Worm (Caenorhabditis elegans): Measurements from ENCODE around the gene nlp-14.

DNA sequence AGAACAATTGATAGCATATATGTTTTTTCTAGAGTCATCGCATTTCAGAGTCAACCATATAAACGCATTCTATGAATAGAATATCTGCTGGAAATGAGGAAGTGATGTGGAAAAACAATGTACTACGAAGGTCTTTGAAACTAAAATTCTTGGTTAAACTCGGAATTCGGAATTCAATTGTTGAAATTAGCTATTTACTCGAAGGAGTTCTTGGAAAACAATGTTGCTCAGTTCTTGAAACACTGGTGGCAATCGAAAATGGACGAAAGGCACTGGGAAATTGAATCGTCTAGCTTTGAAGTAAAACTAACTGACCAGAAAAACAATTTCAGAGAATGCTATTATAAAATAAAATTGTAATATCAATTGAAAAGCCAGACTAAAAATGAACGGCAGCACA, 7.1 kb upstream of the nlp-14 start:
- no peak for TF ChIP-seq tab-1 (GFP tag; IDR thresholded peaks at IDR 0.05)
- no peak for TF ChIP-seq klf-2 (GFP tag; conservative IDR thresholded peaks at IDR 0.05)
- TF ChIP-seq ref-1 (GFP tag; conservative IDR thresholded peaks at IDR 0.05), result no peak
- no peak for TF ChIP-seq med-1 (GFP tag; optimal IDR thresholded peaks at IDR 0.05; ENCODE audit: insufficient read depth)
- TF ChIP-seq cog-1 (tag; optimal IDR thresholded peaks at IDR 0.05), result no peak

All from whole organism, midembryonic.